Fruit fly (Drosophila melanogaster) whole organism, embryonic: Measurements from ENCODE around the gene spg.
A peak's percentile ranks its signal among the peaks of the same experiment; 100 is the strongest.

Experiments
- Atf-2 ChIP-seq: fragments of 200-800 bp; sonication (Bioruptor generic); optimal IDR thresholded peaks from 2 replicates; lab custom pipeline; 2016; ENCODE audit warnings: missing biosample characterization, missing genetic modification characterization
- B-H1 ChIP-seq: fragments of 200-800 bp; sonication (Bioruptor generic); IDR thresholded peaks from 3 replicates; pipeline ENCODE4 v1.3.6; 2022; ENCODE audit warnings: missing biosample characterization, missing genetic modification characterization
- Bdp1 ChIP-seq: fragments of 200-800 bp; sonication (Bioruptor generic); optimal IDR thresholded peaks from 3 replicates; lab custom pipeline; 2016; ENCODE audit warnings: missing biosample characterization, missing genetic modification characterization
- CG10209 ChIP-seq: fragments of 200-800 bp; sonication (Bioruptor generic); optimal IDR thresholded peaks from 3 replicates; lab custom pipeline; 2017; ENCODE audit warnings: missing biosample characterization, mild to moderate bottlenecking, missing genetic modification characterization, missing genetic modification reagents
- CG10274 ChIP-seq: fragments of 200-800 bp; sonication (Bioruptor generic); optimal IDR thresholded peaks from 3 replicates; lab custom pipeline; 2017; ENCODE audit warnings: missing biosample characterization, mild to moderate bottlenecking, missing genetic modification characterization
- CG10543 ChIP-seq: fragments of 200-800 bp; sonication (Bioruptor generic); optimal IDR thresholded peaks from 3 replicates; lab custom pipeline; 2017; ENCODE audit warnings: missing biosample characterization, mild to moderate bottlenecking, missing genetic modification characterization, moderate library complexity
- CG10565 ChIP-seq: fragments of 200-800 bp; sonication (Bioruptor generic); optimal IDR thresholded peaks from 3 replicates; lab custom pipeline; 2016; ENCODE audit warnings: missing biosample characterization, mild to moderate bottlenecking, missing genetic modification characterization
- CG11093 ChIP-seq: fragments of 200-800 bp; sonication (Bioruptor generic); IDR thresholded peaks from 3 replicates; pipeline ENCODE4 v1.3.6; 2022; ENCODE audit warnings: missing biosample characterization, missing genetic modification characterization
- CG11398 ChIP-seq: fragments of 200-800 bp; sonication (Bioruptor generic); optimal IDR thresholded peaks from 2 replicates; lab custom pipeline; 2016; ENCODE audit warnings: missing biosample characterization, missing genetic modification characterization
- CG15011 ChIP-seq: fragments of 200-800 bp; sonication (Bioruptor generic); optimal IDR thresholded peaks from 3 replicates; lab custom pipeline; 2018; ENCODE audit warnings: missing biosample characterization, mild to moderate bottlenecking, missing genetic modification characterization
- CG15479 ChIP-seq: fragments of 200-800 bp; sonication (Bioruptor generic); optimal IDR thresholded peaks from 3 replicates; lab custom pipeline; 2019; ENCODE audit warnings: missing biosample characterization, mild to moderate bottlenecking, missing genetic modification characterization, moderate library complexity
- CG17612 ChIP-seq: fragments of 200-800 bp; sonication (Bioruptor generic); IDR thresholded peaks from 2 replicates; pipeline ENCODE4 v1.3.6; 2022; ENCODE audit warnings: missing biosample characterization, missing genetic modification characterization
- CG17912 ChIP-seq: fragments of 200-800 bp; sonication (Bioruptor generic); optimal IDR thresholded peaks from 2 replicates; lab custom pipeline; 2018; ENCODE audit warnings: missing biosample characterization, mild to moderate bottlenecking, missing genetic modification characterization
- CG2202 ChIP-seq: fragments of 200-800 bp; sonication (Bioruptor generic); optimal IDR thresholded peaks from 2 replicates; lab custom pipeline; 2018; ENCODE audit warnings: missing biosample characterization, mild to moderate bottlenecking, missing genetic modification characterization
- CG31388 ChIP-seq: fragments of 200-800 bp; sonication (Bioruptor generic); optimal IDR thresholded peaks from 2 replicates; lab custom pipeline; 2016; ENCODE audit warnings: missing biosample characterization, missing genetic modification characterization
- CG3407 ChIP-seq: fragments of 200-800 bp; sonication (Bioruptor generic); optimal IDR thresholded peaks from 2 replicates; lab custom pipeline; 2018; ENCODE audit warnings: missing biosample characterization, mild to moderate bottlenecking, missing genetic modification characterization
- CG6272 ChIP-seq: fragments of 200-800 bp; sonication (Bioruptor generic); IDR thresholded peaks from 2 replicates; pipeline ENCODE4 v1.3.6; 2022; ENCODE audit warnings: missing biosample characterization, missing genetic modification characterization
- CG6654 ChIP-seq: fragments of 200-800 bp; sonication (Bioruptor generic); optimal IDR thresholded peaks from 2 replicates; lab custom pipeline; 2017; ENCODE audit warnings: missing biosample characterization, mild to moderate bottlenecking, missing genetic modification characterization
- CG7928 ChIP-seq: fragments of 200-800 bp; sonication (Bioruptor generic); optimal IDR thresholded peaks from 2 replicates; lab custom pipeline; 2017; ENCODE audit warnings: missing biosample characterization, mild to moderate bottlenecking, missing genetic modification characterization
- CG8924 ChIP-seq: fragments of 200-800 bp; optimal IDR thresholded peaks from 3 replicates; lab custom pipeline; 2019; ENCODE audit warnings: missing biosample characterization, mild to moderate bottlenecking, missing genetic modification characterization, moderate library complexity
- Camta ChIP-seq: fragments of 200-800 bp; sonication (Bioruptor generic); optimal IDR thresholded peaks from 2 replicates; lab custom pipeline; 2016; ENCODE audit warnings: missing biosample characterization, missing genetic modification characterization
- Doc2 ChIP-seq: fragments of 200-800 bp; sonication (Bioruptor generic); IDR thresholded peaks from 2 replicates; pipeline ENCODE4 v1.3.6; 2022; ENCODE audit warnings: missing biosample characterization, missing genetic modification characterization
- Drgx ChIP-seq: fragments of 200-800 bp; sonication (Bioruptor generic); IDR thresholded peaks from 2 replicates; pipeline ENCODE4 v1.3.6; 2022; ENCODE audit warnings: missing biosample characterization, missing genetic modification characterization
- Gsc ChIP-seq: fragments of 200-800 bp; sonication (Bioruptor generic); IDR thresholded peaks from 2 replicates; pipeline ENCODE4 v1.3.6; 2022; ENCODE audit warnings: missing biosample characterization, missing genetic modification characterization
- HLH4C ChIP-seq: fragments of 200-800 bp; sonication (Bioruptor generic); IDR thresholded peaks from 3 replicates; pipeline ENCODE4 v1.3.6; 2022; ENCODE audit warnings: missing biosample characterization, missing genetic modification characterization; ENCODE audit not compliant: partially characterized antibody
- HLHmδ ChIP-seq: fragments of 200-800 bp; sonication (Bioruptor generic); optimal IDR thresholded peaks from 2 replicates; lab custom pipeline; 2018; ENCODE audit warnings: missing biosample characterization, mild to moderate bottlenecking, missing genetic modification characterization, moderate library complexity
- Lpt ChIP-seq: fragments of >200 bp; optimal IDR thresholded peaks from 2 replicates; lab custom pipeline; 2018; ENCODE audit warnings: missing biosample characterization, missing genetic modification characterization
- Nf-YA ChIP-seq: fragments of 200-800 bp; sonication (Bioruptor generic); IDR thresholded peaks from 2 replicates; pipeline ENCODE4 v1.3.6; 2022; ENCODE audit warnings: missing biosample characterization, missing genetic modification characterization
- Nf-YC ChIP-seq: fragments of 200-800 bp; optimal IDR thresholded peaks from 3 replicates; lab custom pipeline; 2019; ENCODE audit warnings: missing biosample characterization, mild to moderate bottlenecking, missing genetic modification characterization, moderate library complexity
- Ravus ChIP-seq: fragments of 200-800 bp; sonication (Bioruptor generic); IDR thresholded peaks from 2 replicates; pipeline ENCODE4 v1.3.6; 2022; ENCODE audit warnings: missing biosample characterization, missing genetic modification characterization
- Sry-β ChIP-seq: fragments of 200-800 bp; sonication (Bioruptor generic); optimal IDR thresholded peaks from 2 replicates; lab custom pipeline; 2018; ENCODE audit warnings: missing biosample characterization, mild to moderate bottlenecking, missing genetic modification characterization, moderate library complexity
- YL-1 ChIP-seq: fragments of 200-800 bp; sonication (Bioruptor generic); optimal IDR thresholded peaks from 3 replicates; lab custom pipeline; 2017; ENCODE audit warnings: missing biosample characterization, mild to moderate bottlenecking, missing genetic modification characterization
- al ChIP-seq: fragments of 200-800 bp; sonication (Bioruptor generic); IDR thresholded peaks from 2 replicates; pipeline ENCODE4 v1.3.6; 2022; ENCODE audit warnings: missing biosample characterization, missing genetic modification characterization
- az2 ChIP-seq: fragments of 200-800 bp; sonication (Bioruptor generic); optimal IDR thresholded peaks from 3 replicates; lab custom pipeline; 2016; ENCODE audit warnings: missing biosample characterization, missing genetic modification characterization
- bsh ChIP-seq, 2 experiments: fragments of 200-800 bp; sonication (Bioruptor generic); optimal IDR thresholded peaks; 2 replicates each; lab custom pipeline; 2017 to 2018; ENCODE audit warnings: mild to moderate bottlenecking in 2 of 2, missing biosample characterization in 2 of 2, missing genetic modification characterization in 2 of 2, moderate library complexity in 1 of 2
- chinmo ChIP-seq: fragments of 200-800 bp; sonication (Bioruptor generic); IDR thresholded peaks from 4 replicates; pipeline ENCODE4 v1.3.6; 2022; ENCODE audit warnings: missing biosample characterization, missing genetic modification characterization; ENCODE audit not compliant: partially characterized antibody
- chm ChIP-seq: fragments of 200-800 bp; sonication (Bioruptor generic); IDR thresholded peaks from 2 replicates; pipeline ENCODE4 v1.3.6; 2022; ENCODE audit warnings: missing biosample characterization, missing genetic modification characterization
- emc ChIP-seq: fragments of 200-800 bp; sonication (Bioruptor generic); optimal IDR thresholded peaks from 2 replicates; lab custom pipeline; 2016; ENCODE audit warnings: missing biosample characterization, missing genetic modification characterization
- eyg ChIP-seq: fragments of 200-800 bp; sonication (Bioruptor generic); optimal IDR thresholded peaks from 3 replicates; lab custom pipeline; 2016; ENCODE audit warnings: missing biosample characterization, missing genetic modification characterization
- gce ChIP-seq: fragments of 200-800 bp; sonication (Bioruptor generic); IDR thresholded peaks from 3 replicates; pipeline ENCODE4 v1.3.6; 2022; ENCODE audit warnings: missing biosample characterization, missing genetic modification characterization
- hkb ChIP-seq, 2 experiments: fragments of 200-800 bp in 1 of 2; fragments of >200 bp in 1 of 2; sonication (Bioruptor generic) in 1 of 2; IDR thresholded peaks in 1 of 2; optimal IDR thresholded peaks in 1 of 2; 2 replicates each; pipeline versions ENCODE4 v1.3.6 to Lab custom; 2017 to 2022; ENCODE audit warnings: missing biosample characterization in 1 of 2, missing genetic modification characterization in 1 of 2
- jigr1 ChIP-seq: fragments of 200-800 bp; sonication (Bioruptor generic); IDR thresholded peaks from 3 replicates; pipeline ENCODE4 v1.3.6; 2022; ENCODE audit warnings: missing biosample characterization, missing genetic modification characterization
- jing ChIP-seq: fragments of 200-800 bp; sonication (Bioruptor generic); optimal IDR thresholded peaks from 2 replicates; lab custom pipeline; 2018; ENCODE audit warnings: missing biosample characterization, mild to moderate bottlenecking, missing genetic modification characterization
- nmo ChIP-seq: fragments of 200-800 bp; sonication (Bioruptor generic); optimal IDR thresholded peaks from 2 replicates; lab custom pipeline; 2018; ENCODE audit warnings: missing biosample characterization, mild to moderate bottlenecking, missing genetic modification characterization, moderate library complexity
- sc ChIP-seq, 3 experiments: fragments of >200 bp in 2 of 3; fragments of 200-800 bp in 1 of 3; sonication (Bioruptor generic) in 1 of 3; optimal IDR thresholded peaks; 2 replicates in 2 of 3; 3 replicates in 1 of 3; lab custom pipeline; 2017; ENCODE audit warnings: mild to moderate bottlenecking in 1 of 3, missing biosample characterization in 1 of 3, missing genetic modification characterization in 1 of 3, missing genetic modification reagents in 1 of 3
- shn ChIP-seq: fragments of 200-800 bp; sonication (Bioruptor generic); optimal IDR thresholded peaks from 3 replicates; lab custom pipeline; 2016; ENCODE audit warnings: missing biosample characterization, missing genetic modification characterization
- slbo ChIP-seq: fragments of 200-800 bp; sonication (Bioruptor generic); IDR thresholded peaks from 2 replicates; pipeline ENCODE4 v1.3.6; 2022; ENCODE audit warnings: missing biosample characterization, missing genetic modification characterization
- trem ChIP-seq: fragments of 200-800 bp; optimal IDR thresholded peaks from 3 replicates; lab custom pipeline; 2019; ENCODE audit warnings: missing biosample characterization, mild to moderate bottlenecking, missing genetic modification characterization, moderate library complexity

Gene spg

DNA sequence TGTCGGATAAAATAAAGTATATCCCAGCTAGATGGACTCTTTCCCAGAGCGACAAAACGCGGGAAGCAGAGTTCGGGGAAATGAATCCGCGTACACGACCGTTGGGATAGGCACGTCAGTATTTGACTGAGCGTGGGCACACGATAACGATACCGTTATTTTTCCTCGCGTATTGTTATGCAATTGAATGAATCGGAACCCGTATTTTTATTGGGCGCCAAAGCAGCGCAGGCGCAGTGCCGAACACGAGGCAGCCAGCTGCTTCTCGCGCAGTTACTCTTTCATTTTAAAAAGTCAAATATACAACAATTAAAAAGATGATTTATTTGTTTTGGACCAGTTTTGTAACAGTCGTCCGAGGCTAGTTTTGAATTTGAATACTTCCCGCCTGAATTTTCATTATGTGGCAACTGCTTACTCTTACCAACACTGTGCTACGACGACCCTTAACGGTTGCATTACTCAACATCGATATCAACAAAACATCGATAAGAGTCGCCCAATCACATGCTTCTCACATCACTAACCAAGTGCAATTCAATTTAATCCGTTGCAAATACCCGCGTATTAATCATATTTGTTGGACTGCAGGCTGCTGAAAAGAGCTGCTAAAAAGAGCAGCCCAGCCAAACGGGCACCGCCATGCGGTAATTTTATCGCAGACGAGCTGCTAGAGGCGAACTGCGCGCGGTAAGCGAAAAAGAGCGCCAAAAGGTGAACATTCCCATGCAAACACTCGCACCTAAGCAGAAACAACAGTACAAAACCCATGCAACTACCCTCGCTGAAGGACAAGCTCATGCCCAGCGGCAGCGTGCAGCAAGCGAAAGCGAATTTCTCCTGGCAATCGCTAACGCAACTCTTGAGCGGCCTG is 42.7 kb downstream of the spg start, which contains the start of the genes CG33203 and Doa (continued):
- TF ChIP-seq chm (no peak), sc (optimal IDR thresholded peaks at IDR 0.05; lab: Kevin White, UChicago) (no peak), sc (GFP tag; optimal IDR thresholded peaks at IDR 0.05; lab: Kevin White, UChicago) (no peak), CG17612 (GFP tag; lab: Robert Waterston, UW) (no peak), jigr1 (no peak), nmo (GFP tag; lab: Kevin White, UChicago) (peak; percentile 68), CG8924 (tag; lab: Kevin White, UChicago) (no peak), CG6654 (GFP tag; lab: Kevin White, UChicago) (no peak), CG10543 (GFP tag; lab: Kevin White, UChicago) (no peak), Camta (peak; percentile 62), hkb (optimal IDR thresholded peaks at IDR 0.05; lab: Kevin White, UChicago) (peak; percentile 44), hkb (GFP tag; IDR thresholded peaks at IDR 0.05; lab: Robert Waterston, UW) (no peak), CG2202 (tag; lab: Kevin White, UChicago) (no peak), Atf-2 (no peak), Lpt (no peak), CG7928 (GFP tag; lab: Kevin White, UChicago) (peak; percentile 86), bsh (GFP tag; optimal IDR thresholded peaks at IDR 0.05; lab: Kevin White, UChicago) (peak in 1 of 2 experiments; percentile 7), HLH4C (peak; percentile 81), CG10209 (GFP tag; lab: Kevin White, UChicago) (peak; percentile 27), emc (GFP tag; lab: Kevin White, UChicago) (peak; percentile 39), eyg (GFP tag; lab: Kevin White, UChicago) (peak; percentile 16), CG11398 (peak; percentile 32), jing (GFP tag; lab: Kevin White, UChicago) (no peak), CG31388 (GFP tag; lab: Kevin White, UChicago) (no peak), Doc2 (GFP tag; lab: Robert Waterston, UW) (no peak), CG3407 (GFP tag; lab: Kevin White, UChicago) (no peak), slbo (GFP tag; lab: Robert Waterston, UW) (peak; percentile 65), CG6272 (no peak), Nf-YA (GFP tag; lab: Robert Waterston, UW) (no peak), YL-1 (GFP tag; lab: Kevin White, UChicago) (no peak), B-H1 (no peak), al (0 out of 2 replicates have a peak, but pooled peaks have one; percentile 22), Nf-YC (tag; lab: Kevin White, UChicago) (peak; percentile 28), Sry-β (GFP tag; lab: Kevin White, UChicago) (no peak), HLHmδ (GFP tag; lab: Kevin White, UChicago) (no peak), gce (GFP tag; lab: Robert Waterston, UW) (no peak), chinmo (GFP tag; lab: Robert Waterston, UW) (peak; percentile 71; the same call in 2 of the 4 replicates), Bdp1 (no peak), trem (peak; percentile 66), CG15011 (GFP tag; lab: Kevin White, UChicago) (no peak), Gsc (GFP tag; lab: Robert Waterston, UW) (no peak), shn (GFP tag; lab: Kevin White, UChicago) (peak; percentile 54), CG10565 (no peak), CG17912 (GFP tag; lab: Kevin White, UChicago) (no peak), CG11093 (no peak), Drgx (no peak), Ravus (no peak), CG10274 (GFP tag; lab: Kevin White, UChicago) (no peak), CG15479 (GFP tag; lab: Kevin White, UChicago) (no peak), az2 (peak; percentile 3)
